Worm (Caenorhabditis elegans) whole organism, L4 larva: ENCODE results near the gene C02E7.10.

ENCODE experiments used
- Y105C5A.15 ChIP-seq: fragments of 200-800 bp; sonication (Bioruptor generic); IDR thresholded peaks from 2 replicates; pipeline ENCODE4 v1.3.6; 2022; ENCODE audit warnings: missing genetic modification characterization, missing compliant biosample characterization
- ceh-20 ChIP-seq: fragments of 200-800 bp; sonication (Bioruptor generic); IDR thresholded peaks from 2 replicates; pipeline ENCODE4 v1.3.6; 2022; ENCODE audit warnings: missing genetic modification reagents, missing genetic modification characterization, missing compliant biosample characterization
- daf-16 ChIP-seq, 3 experiments: sonication (generic microtip); optimal IDR thresholded peaks; 2 replicates each; lab custom pipeline; 2016 to 2017; ENCODE audit warnings: missing genetic modification characterization in 3 of 3, missing genetic modification reagents in 3 of 3, mild to moderate bottlenecking in 2 of 3, missing compliant biosample characterization in 2 of 3, missing biosample characterization in 1 of 3, moderate library complexity in 1 of 3
- nhr-77 ChIP-seq: fragments of 150-350 bp; optimal IDR thresholded peaks from 2 replicates; lab custom pipeline; 2014; ENCODE audit warnings: missing biosample characterization, missing genetic modification characterization

ce11 chrV:4937337-4937736 lies 4.5 kb upstream of the C02E7.10 start:
- TF ChIP-seq ceh-20 (GFP tag; lab: Robert Waterston, UW) (no peak), nhr-77 (tag; lab: Kevin White, UChicago) (no peak), Y105C5A.15 (no peak), daf-16 (GFP tag; optimal IDR thresholded peaks at IDR 0.05; lab: Kevin White, UChicago) (no peak), daf-16 (tag; optimal IDR thresholded peaks at IDR 0.05; lab: Kevin White, UChicago) (no peak)
